Worm (Caenorhabditis elegans) whole organism, L1 larva: ENCODE data around the gene Y116A8C.49.

Experiments
- C04F5.9 ChIP-seq: sonication (generic microtip); optimal IDR thresholded peaks from 2 replicates; lab custom pipeline; 2016; ENCODE audit warnings: missing genetic modification characterization, missing compliant biosample characterization
- C16A3.4 ChIP-seq: fragments of 150-350 bp; optimal IDR thresholded peaks from 2 replicates; lab custom pipeline; 2014; ENCODE audit warnings: missing biosample characterization, missing genetic modification characterization
- aha-1 ChIP-seq: fragments of 150-350 bp; optimal IDR thresholded peaks from 2 replicates; lab custom pipeline; 2014; ENCODE audit warnings: missing biosample characterization, missing genetic modification characterization
- ama-1 ChIP-seq: fragments of 150-350 bp; optimal IDR thresholded peaks from 2 replicates; lab custom pipeline; 2014
- nhr-20 ChIP-seq: sonication (generic microtip); optimal IDR thresholded peaks from 2 replicates; lab custom pipeline; 2016; ENCODE audit warnings: mild to moderate bottlenecking, missing genetic modification characterization, missing compliant biosample characterization
- rnt-1 ChIP-seq: sonication (generic microtip); optimal IDR thresholded peaks from 2 replicates; lab custom pipeline; 2016; ENCODE audit warnings: mild to moderate bottlenecking, missing genetic modification characterization, moderate library complexity, missing compliant biosample characterization
- snpc-4 ChIP-seq: fragments of 150-350 bp; optimal IDR thresholded peaks from 2 replicates; lab custom pipeline; 2014; ENCODE audit warnings: missing biosample characterization, missing genetic modification characterization
- sox-4 ChIP-seq: sonication (generic microtip); optimal IDR thresholded peaks from 2 replicates; lab custom pipeline; 2016; ENCODE audit warnings: missing genetic modification characterization, missing compliant biosample characterization

Y116A8C.49 gene

ce11 chrIV:16888580-16888979, 42.4 kb downstream of the Y116A8C.49 start:
- TF ChIP-seq aha-1 (tag; lab: Kevin White, UChicago) (no peak), C04F5.9 (no peak), snpc-4 (no peak), sox-4 (tag; lab: Kevin White, UChicago) (no peak), rnt-1 (tag; lab: Kevin White, UChicago) (no peak), C16A3.4 (tag; lab: Kevin White, UChicago) (no peak), ama-1 (lab: Kevin White, UChicago) (no peak), nhr-20 (tag; lab: Kevin White, UChicago) (no peak)
- TF ChIP-seq, all 84 proteins: peak for 0
